Fruit fly (Drosophila melanogaster) Kc167 (cell line): ENCODE data around the gene TwdlZ.

Experiments
- h ChIP-seq: fragments of >200 bp; optimal IDR thresholded peaks from 3 replicates; lab custom pipeline; 2018; ENCODE audit warnings: missing external identifiers
- psq ChIP-seq: fragments of >200 bp; optimal IDR thresholded peaks from 2 replicates; lab custom pipeline; 2017; ENCODE audit warnings: missing external identifiers

DNA sequence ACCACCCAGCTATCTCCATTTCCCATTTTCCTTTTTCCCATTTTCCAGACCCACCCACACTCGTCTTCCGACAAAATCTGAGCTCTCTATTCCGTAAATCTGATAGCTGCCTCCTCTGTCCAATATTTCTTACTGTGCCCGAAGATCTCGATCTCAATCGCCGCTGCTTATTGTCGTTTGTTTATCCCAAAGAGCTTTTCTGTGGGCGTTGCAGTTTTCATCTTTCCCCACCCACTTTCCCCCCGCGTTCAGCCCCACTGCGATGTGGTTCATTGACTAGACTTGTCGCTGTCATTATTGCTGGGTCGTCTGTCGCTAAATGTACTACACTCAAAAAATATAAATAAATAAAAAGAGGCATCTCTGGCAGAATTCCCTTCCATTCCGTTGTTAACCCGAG lies 48.6 kb upstream of the TwdlZ start:
- no peak for TF ChIP-seq psq (lab: Kevin White, UChicago)
- no peak for TF ChIP-seq h (lab: Kevin White, UChicago)
